Worm (Caenorhabditis elegans) whole organism, L4 larva: ENCODE measurements around the gene Y22D7AL.10.

Experiments
- D1046.2 ChIP-seq: fragments of 200-800 bp; sonication (Bioruptor generic); IDR thresholded peaks from 2 replicates; pipeline ENCODE4 v1.3.6; 2022; ENCODE audit warnings: missing genetic modification characterization, missing compliant biosample characterization
- F26F4.8 ChIP-seq: fragments of 200-800 bp; sonication (Bioruptor generic); conservative IDR thresholded peaks from 2 replicates; pipeline ENCODE4 v1.3.6; 2022; ENCODE audit warnings: missing genetic modification characterization, missing compliant biosample characterization
- F37D6.2 ChIP-seq: sonication (generic microtip); optimal IDR thresholded peaks from 2 replicates; lab custom pipeline; 2016; ENCODE audit warnings: mild to moderate bottlenecking, missing genetic modification characterization, missing compliant biosample characterization
- F49E8.2 ChIP-seq: sonication (generic microtip); optimal IDR thresholded peaks from 2 replicates; lab custom pipeline; 2016; ENCODE audit warnings: missing compliant biosample characterization, mild to moderate bottlenecking, missing genetic modification characterization, borderline replicate concordance
- T26A8.4 ChIP-seq: fragments of 200-800 bp; sonication (Bioruptor generic); IDR thresholded peaks from 2 replicates; pipeline ENCODE4 v1.3.6; 2022; ENCODE audit warnings: missing genetic modification characterization, missing compliant biosample characterization
- Y105C5A.15 ChIP-seq: fragments of 200-800 bp; sonication (Bioruptor generic); IDR thresholded peaks from 2 replicates; pipeline ENCODE4 v1.3.6; 2022; ENCODE audit warnings: missing genetic modification characterization, missing compliant biosample characterization
- Y48G9A.11 ChIP-seq: fragments of 200-800 bp; sonication (Bioruptor generic); IDR thresholded peaks from 2 replicates; pipeline ENCODE4 v1.3.6; 2022; ENCODE audit warnings: missing genetic modification reagents, missing genetic modification characterization, missing compliant biosample characterization
- Y5F2A.4 ChIP-seq: fragments of 200-800 bp; sonication (Bioruptor generic); optimal IDR thresholded peaks from 2 replicates; lab custom pipeline; 2018; ENCODE audit warnings: mild to moderate bottlenecking, missing genetic modification characterization, missing compliant biosample characterization
- ZK337.2 ChIP-seq: fragments of 200-800 bp; sonication (Bioruptor generic); IDR thresholded peaks from 2 replicates; pipeline ENCODE4 v1.3.6; 2022; ENCODE audit warnings: missing genetic modification reagents, missing genetic modification characterization, missing compliant biosample characterization
- aha-1 ChIP-seq: fragments of 150-350 bp; peaks from one replicate; lab custom pipeline; 2014; ENCODE audit warnings: missing biosample characterization, missing genetic modification characterization
- ama-1 ChIP-seq: fragments of 150-350 bp; optimal IDR thresholded peaks from 2 replicates; lab custom pipeline; 2014; ENCODE audit warnings: inconsistent platforms, mixed read lengths
- arid-1 ChIP-seq: fragments of 200-800 bp; sonication (Bioruptor generic); conservative IDR thresholded peaks from 2 replicates; pipeline ENCODE4 v1.3.6; 2022; ENCODE audit warnings: missing genetic modification reagents, missing genetic modification characterization, missing compliant biosample characterization
- ceh-20 ChIP-seq: fragments of 200-800 bp; sonication (Bioruptor generic); IDR thresholded peaks from 2 replicates; pipeline ENCODE4 v1.3.6; 2022; ENCODE audit warnings: missing genetic modification reagents, missing genetic modification characterization, missing compliant biosample characterization
- ceh-32 ChIP-seq: sonication (generic microtip); optimal IDR thresholded peaks from 2 replicates; lab custom pipeline; 2016; ENCODE audit warnings: mild to moderate bottlenecking, missing genetic modification characterization, missing compliant biosample characterization; ENCODE audit not compliant: poor library complexity
- ceh-44 ChIP-seq: fragments of 200-800 bp; sonication (Bioruptor generic); IDR thresholded peaks from 2 replicates; pipeline ENCODE4 v1.3.6; 2022; ENCODE audit warnings: missing genetic modification reagents, missing genetic modification characterization, missing compliant biosample characterization
- ctbp-1 ChIP-seq: fragments of 200-800 bp; sonication (Bioruptor generic); IDR thresholded peaks from 2 replicates; pipeline ENCODE4 v1.3.6; 2022; ENCODE audit warnings: missing genetic modification reagents, missing genetic modification characterization, missing compliant biosample characterization
- daf-16 ChIP-seq, 3 experiments: sonication (generic microtip); optimal IDR thresholded peaks; 2 replicates each; lab custom pipeline; 2016 to 2017; ENCODE audit warnings: missing genetic modification characterization in 3 of 3, missing genetic modification reagents in 3 of 3, mild to moderate bottlenecking in 2 of 3, missing compliant biosample characterization in 2 of 3, missing biosample characterization in 1 of 3, moderate library complexity in 1 of 3
- daf-19 ChIP-seq: fragments of 200-800 bp; sonication (Bioruptor generic); conservative IDR thresholded peaks from 2 replicates; pipeline ENCODE4 v1.3.6; 2022; ENCODE audit warnings: missing genetic modification characterization, missing compliant biosample characterization
- daf-8 ChIP-seq: fragments of 200-800 bp; sonication (Bioruptor generic); IDR thresholded peaks from 2 replicates; pipeline ENCODE4 v1.3.6; 2022; ENCODE audit warnings: missing genetic modification characterization, missing compliant biosample characterization
- dmd-6 ChIP-seq: fragments of 200-800 bp; sonication (Bioruptor generic); IDR thresholded peaks from 2 replicates; pipeline ENCODE4 v1.3.6; 2022; ENCODE audit warnings: missing genetic modification reagents, missing genetic modification characterization, missing compliant biosample characterization
- dmd-8 ChIP-seq: fragments of 200-800 bp; sonication (Bioruptor generic); IDR thresholded peaks from 2 replicates; pipeline ENCODE4 v1.3.6; 2022; ENCODE audit warnings: missing genetic modification characterization, missing compliant biosample characterization
- dpl-1 ChIP-seq: fragments of 150-350 bp; optimal IDR thresholded peaks from 2 replicates; lab custom pipeline; 2014; ENCODE audit warnings: missing biosample characterization, missing genetic modification reagents, missing genetic modification characterization
- fos-1 ChIP-seq: fragments of 150-350 bp; optimal IDR thresholded peaks from 2 replicates; lab custom pipeline; 2014; ENCODE audit warnings: missing biosample characterization, missing genetic modification characterization
- gei-8 ChIP-seq: fragments of 200-800 bp; sonication (Bioruptor generic); optimal IDR thresholded peaks from 2 replicates; lab custom pipeline; 2018; ENCODE audit warnings: mild to moderate bottlenecking, missing genetic modification characterization, missing compliant biosample characterization
- lim-7 ChIP-seq: fragments of 200-800 bp; sonication (Bioruptor generic); IDR thresholded peaks from 2 replicates; pipeline ENCODE4 v1.3.6; 2022; ENCODE audit warnings: missing genetic modification characterization, missing compliant biosample characterization
- lin-13 ChIP-seq: fragments of 150-350 bp; optimal IDR thresholded peaks from 2 replicates; lab custom pipeline; 2014; ENCODE audit warnings: missing biosample characterization, missing genetic modification reagents, missing genetic modification characterization
- lin-29 ChIP-seq: fragments of 200-800 bp; sonication (Bioruptor generic); IDR thresholded peaks from 2 replicates; pipeline ENCODE4 v1.3.6; 2022; ENCODE audit warnings: missing genetic modification reagents, missing genetic modification characterization, missing compliant biosample characterization
- lin-38 ChIP-seq: fragments of 200-800 bp; sonication (Bioruptor generic); IDR thresholded peaks from 2 replicates; pipeline ENCODE4 v1.3.6; 2022; ENCODE audit warnings: missing genetic modification reagents, missing genetic modification characterization, missing compliant biosample characterization
- lin-39 ChIP-seq: fragments of 150-350 bp; optimal IDR thresholded peaks from 2 replicates; lab custom pipeline; 2014; ENCODE audit warnings: missing biosample characterization, missing genetic modification reagents, missing genetic modification characterization
- lsy-2 ChIP-seq, 2 experiments: fragments of 150-350 bp in 1 of 2; sonication (generic microtip) in 1 of 2; optimal IDR thresholded peaks; 2 replicates each; lab custom pipeline; 2014 to 2017; ENCODE audit warnings: missing biosample characterization in 2 of 2, missing genetic modification characterization in 2 of 2
- madf-5 ChIP-seq, 2 experiments: fragments of 200-800 bp; sonication (Bioruptor generic); IDR thresholded peaks; 2 replicates each; pipeline ENCODE4 v1.3.6; 2022; ENCODE audit warnings: missing compliant biosample characterization in 2 of 2, missing genetic modification characterization in 2 of 2
- mep-1 ChIP-seq: fragments of 150-350 bp; sonication (generic microtip); optimal IDR thresholded peaks from 3 replicates; lab custom pipeline; 2014; ENCODE audit warnings: missing biosample characterization, missing genetic modification characterization
- mes-2 ChIP-seq: sonication (generic microtip); optimal IDR thresholded peaks from 2 replicates; lab custom pipeline; 2016; ENCODE audit warnings: missing genotype, mild to moderate bottlenecking, missing genetic modification characterization, missing compliant biosample characterization; ENCODE audit not compliant: poor library complexity, severe bottlenecking
- nhr-111 ChIP-seq: fragments of 200-800 bp; sonication (Bioruptor generic); optimal IDR thresholded peaks from 2 replicates; lab custom pipeline; 2018; ENCODE audit warnings: mild to moderate bottlenecking, missing genetic modification characterization, missing compliant biosample characterization
- nhr-41 ChIP-seq: fragments of 200-800 bp; sonication (Bioruptor generic); IDR thresholded peaks from 2 replicates; pipeline ENCODE4 v1.3.6; 2022; ENCODE audit warnings: missing genetic modification reagents, missing genetic modification characterization, missing compliant biosample characterization
- nhr-77 ChIP-seq: fragments of 150-350 bp; optimal IDR thresholded peaks from 2 replicates; lab custom pipeline; 2014; ENCODE audit warnings: missing biosample characterization, missing genetic modification characterization
- pha-4 ChIP-seq, 2 experiments: fragments of 150-350 bp in 1 of 2; fragments of 200-800 bp in 1 of 2; sonication (Bioruptor generic) in 1 of 2; IDR thresholded peaks in 1 of 2; optimal IDR thresholded peaks in 1 of 2; 2 replicates each; pipeline versions ENCODE4 v1.3.6 to Lab custom; 2014 to 2022; ENCODE audit warnings: missing genetic modification characterization in 2 of 2, missing genetic modification reagents in 2 of 2, missing biosample characterization in 1 of 2, missing compliant biosample characterization in 1 of 2
- php-3 ChIP-seq: fragments of 200-800 bp; sonication (Bioruptor generic); IDR thresholded peaks from 2 replicates; pipeline ENCODE4 v1.3.6; 2022; ENCODE audit warnings: missing genetic modification reagents, missing genetic modification characterization, missing compliant biosample characterization
- pqm-1 ChIP-seq: sonication (generic microtip); optimal IDR thresholded peaks from 2 replicates; lab custom pipeline; 2017; ENCODE audit warnings: missing biosample characterization, missing genetic modification characterization
- skn-1 ChIP-seq: fragments of 150-350 bp; optimal IDR thresholded peaks from 2 replicates; lab custom pipeline; 2014; ENCODE audit warnings: missing biosample characterization, missing genetic modification characterization
- snpc-1.2 ChIP-seq: fragments of 200-800 bp; sonication (Bioruptor generic); IDR thresholded peaks from 2 replicates; pipeline ENCODE4 v1.3.6; 2022; ENCODE audit warnings: missing genetic modification reagents, missing genetic modification characterization, missing compliant biosample characterization
- snpc-4 ChIP-seq: fragments of 150-350 bp; optimal IDR thresholded peaks from 2 replicates; lab custom pipeline; 2014; ENCODE audit warnings: missing biosample characterization, missing genetic modification characterization
- spr-1 ChIP-seq: sonication (generic microtip); optimal IDR thresholded peaks from 2 replicates; lab custom pipeline; 2016; ENCODE audit warnings: mild to moderate bottlenecking, missing genetic modification characterization, missing compliant biosample characterization
- spr-3 ChIP-seq: fragments of 200-800 bp; sonication (Bioruptor generic); optimal IDR thresholded peaks from 2 replicates; lab custom pipeline; 2018; ENCODE audit warnings: mild to moderate bottlenecking, missing genetic modification characterization, missing compliant biosample characterization
- unc-130 ChIP-seq: sonication (generic microtip); optimal IDR thresholded peaks from 2 replicates; lab custom pipeline; 2016; ENCODE audit warnings: missing genetic modification reagents, missing genetic modification characterization, missing compliant biosample characterization
- vab-7 ChIP-seq: fragments of 200-800 bp; sonication (Bioruptor generic); IDR thresholded peaks from 2 replicates; pipeline ENCODE4 v1.3.6; 2022; ENCODE audit warnings: missing genetic modification reagents, missing genetic modification characterization, missing compliant biosample characterization
- zip-2 ChIP-seq: fragments of 150-350 bp; optimal IDR thresholded peaks from 2 replicates; lab custom pipeline; 2014; ENCODE audit warnings: missing biosample characterization, missing genetic modification characterization

Gene Y22D7AL.10

DNA sequence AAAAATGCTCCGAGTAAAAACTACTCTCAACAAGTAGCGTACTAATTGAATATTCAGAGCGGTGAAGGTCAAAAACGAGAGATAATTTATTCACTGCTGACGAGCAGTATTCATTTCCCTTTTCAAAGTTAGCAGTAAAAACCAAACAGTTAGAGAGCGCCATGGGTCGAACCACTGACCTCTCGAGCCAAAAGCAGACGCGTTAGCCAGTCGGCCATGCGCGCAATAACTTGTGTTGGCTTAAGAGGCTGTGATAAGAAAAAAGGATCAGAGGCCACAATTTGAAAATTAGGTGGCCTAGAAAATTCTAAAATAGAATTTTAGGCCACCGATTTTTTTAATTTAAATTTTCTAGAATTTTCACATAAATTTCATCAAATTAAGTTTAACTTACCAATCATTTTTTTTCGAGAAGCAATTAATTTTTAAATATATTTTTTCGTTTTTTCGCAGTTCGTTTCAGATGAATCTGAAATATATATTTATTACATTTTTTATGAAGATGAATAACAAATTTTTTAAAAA is 18.0 kb downstream of the Y22D7AL.10 start, which contains the start of gene sms-3 (continued):
- no peak for TF ChIP-seq snpc-4 (tag; lab: Kevin White, UChicago)

ce11 chrIII:1598927-1599326 is 19.8 kb downstream of the Y22D7AL.10 start:
- TF ChIP-seq lin-38: peak; percentile 75
- TF ChIP-seq ceh-44: peak; percentile 54; the same call in 1 of the 2 replicates
- TF ChIP-seq madf-5 (GFP tag; IDR thresholded peaks at IDR 0.05; lab: Robert Waterston, UW): 0 out of 4 replicates have a peak, but pooled peaks have one; percentile 7 to 66
- 0 out of 2 replicates have a peak, but pooled peaks have one; percentile 42 for TF ChIP-seq ctbp-1 (GFP tag; lab: Robert Waterston, UW)
- no peak for TF ChIP-seq pqm-1
- TF ChIP-seq dmd-8: peak; percentile 83; the same call in 1 of the 2 replicates
- TF ChIP-seq F49E8.2 (tag; lab: Kevin White, UChicago): peak; percentile 14
- peak in 1 of 2 experiments; percentile 35 for TF ChIP-seq daf-16 (GFP tag; optimal IDR thresholded peaks at IDR 0.05; lab: Kevin White, UChicago)
- TF ChIP-seq daf-16 (tag; optimal IDR thresholded peaks at IDR 0.05; lab: Kevin White, UChicago): no peak
- no peak for TF ChIP-seq spr-1 (tag; lab: Kevin White, UChicago)
- TF ChIP-seq Y5F2A.4 (GFP tag; lab: Kevin White, UChicago): peak; percentile 10
- peak; percentile 75 for TF ChIP-seq lim-7 (GFP tag; lab: Robert Waterston, UW)
- TF ChIP-seq mes-2: peak; percentile 25
- TF ChIP-seq daf-19: peak; percentile 74
- TF ChIP-seq vab-7 (GFP tag; lab: Robert Waterston, UW): peak; percentile 62
- peak; percentile 28 for TF ChIP-seq dmd-6 (GFP tag; lab: Robert Waterston, UW)
- TF ChIP-seq pha-4 (GFP tag; IDR thresholded peaks at IDR 0.05; lab: Robert Waterston, UW): peak; percentile 80
- no peak for TF ChIP-seq pha-4 (tag; optimal IDR thresholded peaks at IDR 0.05; lab: Kevin White, UChicago)
- TF ChIP-seq lin-13 (GFP tag; lab: Kevin White, UChicago): peak; percentile 81
- peak; percentile 35; the same call in 1 of the 2 replicates for TF ChIP-seq ceh-20 (GFP tag; lab: Robert Waterston, UW)
- TF ChIP-seq arid-1 (GFP tag; lab: Robert Waterston, UW): peak; percentile 75
- TF ChIP-seq lin-39 (tag; lab: Kevin White, UChicago): no peak
- TF ChIP-seq daf-8 (GFP tag; lab: Robert Waterston, UW): 0 out of 2 replicates have a peak, but pooled peaks have one; percentile 36
- TF ChIP-seq spr-3 (GFP tag; lab: Kevin White, UChicago): no peak
- no peak for TF ChIP-seq skn-1 (tag; lab: Kevin White, UChicago)
- TF ChIP-seq nhr-41 (GFP tag; lab: Robert Waterston, UW): no peak
- peak; percentile 85 for TF ChIP-seq F26F4.8 (GFP tag; lab: Robert Waterston, UW)
- TF ChIP-seq Y105C5A.15 (GFP tag; lab: Robert Waterston, UW): 0 out of 2 replicates have a peak, but pooled peaks have one; percentile 65
- TF ChIP-seq nhr-77 (tag; lab: Kevin White, UChicago): no peak
- TF ChIP-seq snpc-1.2 (GFP tag; lab: Robert Waterston, UW): peak; percentile 46; the same call in 1 of the 2 replicates
- TF ChIP-seq zip-2 (tag; lab: Kevin White, UChicago): no peak
- peak; percentile 37 for TF ChIP-seq unc-130 (GFP tag; lab: Kevin White, UChicago)
- peak; percentile 46; the same call in 1 of the 2 replicates for TF ChIP-seq Y48G9A.11 (GFP tag; lab: Robert Waterston, UW)

ce11 chrIII:1591681-1592080 is 27.0 kb downstream of the Y22D7AL.10 start:
- TF ChIP-seq gei-8 (GFP tag; lab: Kevin White, UChicago): no peak
- peak; percentile 11 for TF ChIP-seq ama-1 (lab: Kevin White, UChicago)
- TF ChIP-seq lin-29: no peak
- TF ChIP-seq dpl-1 (GFP tag; lab: Kevin White, UChicago): peak; percentile 16
- no peak for TF ChIP-seq F37D6.2 (tag; lab: Kevin White, UChicago)
- TF ChIP-seq D1046.2 (GFP tag; lab: Robert Waterston, UW): no peak
- peak in 1 of 2 experiments; percentile 57 for TF ChIP-seq lsy-2 (tag; optimal IDR thresholded peaks at IDR 0.05; lab: Kevin White, UChicago)
- TF ChIP-seq php-3 (GFP tag; lab: Robert Waterston, UW): no peak
- no peak for TF ChIP-seq nhr-111
- TF ChIP-seq fos-1 (tag; lab: Kevin White, UChicago): no peak
- TF ChIP-seq ceh-32 (tag; lab: Kevin White, UChicago): no peak
- TF ChIP-seq ZK337.2 (GFP tag; lab: Robert Waterston, UW): no peak
- TF ChIP-seq Y105C5A.15 (GFP tag; lab: Robert Waterston, UW): no peak
- no peak for TF ChIP-seq T26A8.4 (GFP tag; lab: Robert Waterston, UW)
- TF ChIP-seq ctbp-1 (GFP tag; lab: Robert Waterston, UW): 0 out of 2 replicates have a peak, but pooled peaks have one; percentile 15
- no peak for TF ChIP-seq snpc-4 (tag; lab: Kevin White, UChicago)
- TF ChIP-seq mep-1 (tag; lab: Kevin White, UChicago): peak; percentile 28
- peak; percentile 87 for TF ChIP-seq aha-1 (tag; lab: Kevin White, UChicago)
